Fruit fly (Drosophila melanogaster): ENCODE measurements around the gene aos.

Gene aos

DNA sequence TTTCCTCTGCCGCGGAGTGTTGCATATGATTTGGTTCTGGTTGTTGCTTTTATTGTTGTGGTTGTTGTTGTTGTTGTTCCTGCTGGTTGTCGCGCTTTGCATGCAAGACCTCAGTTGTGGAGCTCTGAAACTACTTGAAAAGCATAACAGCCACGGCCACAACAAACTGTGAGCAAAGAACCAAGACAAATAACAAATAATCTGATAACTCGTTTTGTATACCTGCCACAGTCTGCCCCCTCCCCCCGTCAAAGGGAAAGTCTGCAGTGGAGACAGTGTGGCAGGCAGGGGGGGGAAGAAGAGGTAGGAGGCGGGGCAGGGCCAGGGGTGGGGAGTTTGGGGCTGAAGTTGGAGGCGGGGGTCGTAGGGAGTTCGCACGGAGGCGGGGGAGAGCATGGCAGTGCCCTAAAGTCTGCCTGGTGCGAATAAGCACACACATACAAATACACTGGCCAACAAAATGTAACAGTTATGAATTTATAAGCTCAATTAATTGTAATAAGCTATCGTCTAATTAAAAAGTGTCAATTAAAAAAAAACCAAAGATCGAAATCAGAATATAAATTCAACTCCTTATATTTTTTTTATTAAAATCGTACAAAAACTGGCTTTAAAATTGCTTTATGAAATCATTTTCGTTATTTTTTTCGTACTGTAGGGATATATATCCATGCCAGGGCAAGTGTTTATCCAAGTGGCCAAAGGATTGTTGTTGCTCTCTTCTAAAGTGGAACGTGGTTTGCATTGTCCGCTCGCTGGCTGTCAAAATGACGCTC lies 5.2 kb upstream of the aos start (continued):
- TF ChIP-seq CG11762 (GFP tag; optimal IDR thresholded peaks at IDR 0.05; ENCODE audit: insufficient read depth) (peak; percentile 73), CG31627 (GFP tag; optimal IDR thresholded peaks at IDR 0.05) (peak; percentile 83), CG34406 (GFP tag; optimal IDR thresholded peaks at IDR 0.05) (peak; percentile 88), CG11902 (GFP tag; optimal IDR thresholded peaks at IDR 0.05) (peak; percentile 68), CG6792 (GFP tag; optimal IDR thresholded peaks at IDR 0.05) (peak; percentile 87), spab (GFP tag; optimal IDR thresholded peaks at IDR 0.05) (peak; percentile 73), CG6163 (GFP tag; IDR thresholded peaks at IDR 0.05) (peak; percentile 56), CG3919 (GFP tag; optimal IDR thresholded peaks at IDR 0.05) (peak; percentile 84), Sox14 (GFP tag; optimal IDR thresholded peaks at IDR 0.05) (peak; percentile 75), net (GFP tag; optimal IDR thresholded peaks at IDR 0.05) (peak; percentile 68), cyc (GFP tag; optimal IDR thresholded peaks at IDR 0.05) (peak; percentile 83), eg (GFP tag; IDR thresholded peaks at IDR 0.05) (peak; percentile 46; the same call in 1 of the 3 replicates), CG11294 (GFP tag; IDR thresholded peaks at IDR 0.05) (no peak)

DNA sequence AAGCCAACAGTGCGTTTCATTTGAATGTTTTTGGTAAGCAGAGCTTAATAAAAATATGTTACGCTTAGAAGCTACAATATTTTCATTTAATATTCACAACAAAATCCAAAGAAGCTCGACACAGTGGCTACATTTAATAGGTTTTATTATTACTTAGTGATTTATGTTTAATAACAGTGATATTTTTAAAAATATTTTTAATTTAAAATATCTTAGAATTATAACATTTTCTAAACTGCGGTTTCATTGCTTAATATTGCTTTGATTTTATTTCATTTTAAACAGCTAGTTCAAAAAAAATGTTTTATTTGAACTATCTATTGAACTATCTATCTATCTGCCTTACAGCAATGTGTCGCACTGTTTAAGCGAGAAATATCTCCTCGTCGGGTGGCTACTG lies 4.4 kb upstream of the aos start:
- TF ChIP-seq CG34406 (GFP tag; optimal IDR thresholded peaks at IDR 0.05) (peak; percentile 13), cyc (GFP tag; optimal IDR thresholded peaks at IDR 0.05) (no peak), CG8632 (GFP tag; optimal IDR thresholded peaks at IDR 0.05) (peak; percentile 1), CG8119 (GFP tag; IDR thresholded peaks at IDR 0.05) (no peak), CG9139 (GFP tag; optimal IDR thresholded peaks at IDR 0.05) (no peak), salr (GFP tag; optimal IDR thresholded peaks at IDR 0.05) (no peak), CG10669 (GFP tag; optimal IDR thresholded peaks at IDR 0.05) (no peak), spab (GFP tag; optimal IDR thresholded peaks at IDR 0.05) (no peak), CG6792 (GFP tag; optimal IDR thresholded peaks at IDR 0.05) (no peak), dsx (GFP tag; optimal IDR thresholded peaks at IDR 0.05; ENCODE audit: poor library complexity, severe bottlenecking) (no peak), Ets96B (tag; optimal IDR thresholded peaks at IDR 0.05) (peak; percentile 0), Ets21C (GFP tag; optimal IDR thresholded peaks at IDR 0.05) (peak; percentile 1), Sox14 (GFP tag; optimal IDR thresholded peaks at IDR 0.05) (no peak), CG10631 (GFP tag; optimal IDR thresholded peaks at IDR 0.05) (peak; percentile 28), Gug (GFP tag; IDR thresholded peaks at IDR 0.05) (no peak), Smox (GFP tag; optimal IDR thresholded peaks at IDR 0.05) (peak; percentile 18), Hr39 (GFP tag; optimal IDR thresholded peaks at IDR 0.05) (peak; percentile 17), OdsH (GFP tag; optimal IDR thresholded peaks at IDR 0.05) (peak; percentile 23), Sox102F (GFP tag; optimal IDR thresholded peaks at IDR 0.05) (no peak), CG3032 (tag; optimal IDR thresholded peaks at IDR 0.05) (no peak), Eip78C (GFP tag) (peak; percentile 48), CG32006 (GFP tag; optimal IDR thresholded peaks at IDR 0.05) (peak; percentile 19), CG4318 (GFP tag; optimal IDR thresholded peaks at IDR 0.05) (peak; percentile 7), Sox15 (GFP tag; optimal IDR thresholded peaks at IDR 0.05) (no peak), Lpt (GFP tag; optimal IDR thresholded peaks at IDR 0.05) (no peak), Hr4 (GFP tag; optimal IDR thresholded peaks at IDR 0.05) (peak; percentile 16), esn (GFP tag; optimal IDR thresholded peaks at IDR 0.05) (peak; percentile 47), Met (GFP tag; optimal IDR thresholded peaks at IDR 0.05) (peak; percentile 4), CG11762 (GFP tag; optimal IDR thresholded peaks at IDR 0.05; ENCODE audit: insufficient read depth) (no peak), lz (GFP tag; optimal IDR thresholded peaks at IDR 0.05) (no peak), CG11902 (GFP tag; optimal IDR thresholded peaks at IDR 0.05) (no peak), acj6 (GFP tag; optimal IDR thresholded peaks at IDR 0.05) (no peak)

DNA sequence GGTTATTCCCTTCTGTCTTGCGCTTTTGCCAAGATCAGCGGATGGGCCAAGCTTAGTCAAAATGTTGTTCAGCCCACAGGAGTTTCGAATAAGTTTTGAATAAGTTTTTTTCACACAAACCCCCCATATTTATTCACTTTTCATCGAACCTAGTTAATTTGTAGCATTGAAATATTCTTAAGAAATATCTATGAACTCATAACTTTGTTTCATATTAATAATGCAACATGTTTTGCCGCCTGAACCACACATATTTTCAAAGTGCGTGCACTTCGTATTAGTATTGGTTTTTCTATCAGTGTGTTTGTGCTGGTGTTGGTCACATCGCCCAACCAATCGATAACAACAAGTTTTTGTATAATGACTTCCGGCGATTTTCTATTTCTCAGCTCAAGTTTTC lies 3.1 kb upstream of the aos start:
- peak; percentile 21 for TF ChIP-seq pdm3 (GFP tag; optimal IDR thresholded peaks at IDR 0.05)
- TF ChIP-seq net (GFP tag; optimal IDR thresholded peaks at IDR 0.05) = no peak
- TF ChIP-seq Gug (GFP tag; IDR thresholded peaks at IDR 0.05) = peak; percentile 56
- TF ChIP-seq CG8632 (GFP tag; optimal IDR thresholded peaks at IDR 0.05) = no peak
- TF ChIP-seq fkh (GFP tag; optimal IDR thresholded peaks at IDR 0.05) = no peak
- no peak for TF ChIP-seq CG10669 (GFP tag; optimal IDR thresholded peaks at IDR 0.05)
- TF ChIP-seq eg (GFP tag; IDR thresholded peaks at IDR 0.05) = peak; percentile 73
- TF ChIP-seq fd59A (GFP tag; optimal IDR thresholded peaks at IDR 0.05) = no peak
- TF ChIP-seq Hr38 (GFP tag; optimal IDR thresholded peaks at IDR 0.05) = no peak
- TF ChIP-seq dsx (GFP tag; optimal IDR thresholded peaks at IDR 0.05; ENCODE audit: poor library complexity, severe bottlenecking) = peak; percentile 22
- TF ChIP-seq achi (GFP tag; optimal IDR thresholded peaks at IDR 0.05) = peak; percentile 6
- TF ChIP-seq cyc (GFP tag; optimal IDR thresholded peaks at IDR 0.05) = no peak
- TF ChIP-seq Eip75B (GFP tag; optimal IDR thresholded peaks at IDR 0.05) = peak; percentile 47
- TF ChIP-seq CG32006 (GFP tag; optimal IDR thresholded peaks at IDR 0.05) = peak; percentile 29
- peak; percentile 1 for TF ChIP-seq CG6276 (GFP tag; optimal IDR thresholded peaks at IDR 0.05)
- no peak for TF ChIP-seq fd85E (GFP tag; optimal IDR thresholded peaks at IDR 0.05)
- TF ChIP-seq esn (GFP tag; optimal IDR thresholded peaks at IDR 0.05) = peak; percentile 6
- TF ChIP-seq CG15336 (GFP tag; IDR thresholded peaks at IDR 0.05) = no peak
- TF ChIP-seq lz (GFP tag; optimal IDR thresholded peaks at IDR 0.05) = no peak
- TF ChIP-seq OdsH (GFP tag; optimal IDR thresholded peaks at IDR 0.05) = no peak
